Worm (Caenorhabditis elegans) whole organism, L4/young adult: Measurements from ENCODE around the gene F35G2.3.

Experiments used
- W03F9.2 ChIP-seq: fragments of 150-350 bp; optimal IDR thresholded peaks from 2 replicates; lab custom pipeline; 2014; ENCODE audit warnings: missing biosample characterization, missing genetic modification characterization
- dao-5 ChIP-seq: sonication (generic microtip); optimal IDR thresholded peaks from 2 replicates; lab custom pipeline; 2016; ENCODE audit warnings: missing genotype, missing genetic modification characterization, moderate library complexity, missing compliant biosample characterization
- him-1 ChIP-seq: sonication (generic microtip); optimal IDR thresholded peaks from 2 replicates; lab custom pipeline; 2016; ENCODE audit warnings: missing genotype, missing genetic modification reagents, missing genetic modification characterization, missing compliant biosample characterization

DNA sequence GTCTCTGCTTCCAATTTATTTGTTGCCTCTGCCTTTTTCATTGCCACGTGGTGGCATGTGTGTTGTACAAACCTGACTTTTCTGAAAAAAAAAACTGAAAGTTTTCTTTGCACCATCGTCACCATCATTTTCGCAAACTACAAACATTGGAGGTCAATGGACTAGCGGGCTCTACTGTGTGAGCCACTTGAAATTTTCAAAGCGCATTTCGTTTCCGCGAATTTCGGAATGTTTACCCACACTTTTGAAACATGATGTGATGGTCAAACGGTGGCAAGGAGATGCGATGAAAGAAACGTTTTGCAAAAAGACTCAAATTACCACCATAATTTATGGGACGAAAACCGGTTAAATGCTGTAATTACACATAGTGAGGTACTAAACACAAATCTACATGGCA, 1.6 kb upstream of the F35G2.3 start:
- no peak for TF ChIP-seq him-1
- TF ChIP-seq W03F9.2, result no peak
- TF ChIP-seq dao-5 (tag; lab: Kevin White, UChicago), result no peak
